Fruit fly (Drosophila melanogaster) whole organism, wandering third instar larva: ENCODE data around the gene CG42232.

Source experiments
- Abd-B ChIP-seq: fragments of >200 bp; optimal IDR thresholded peaks from 2 replicates; lab custom pipeline; 2017; ENCODE audit warnings: missing biosample characterization, missing genetic modification characterization
- CG32264 ChIP-seq: fragments of 200-800 bp; sonication (Bioruptor generic); optimal IDR thresholded peaks from 2 replicates; lab custom pipeline; 2016; ENCODE audit warnings: missing biosample characterization, missing genetic modification characterization
- CG9705 ChIP-seq: fragments of 200-800 bp; sonication (Bioruptor generic); optimal IDR thresholded peaks from 2 replicates; lab custom pipeline; 2018; ENCODE audit warnings: missing biosample characterization, mild to moderate bottlenecking, missing genetic modification characterization
- CrebA ChIP-seq: fragments of 200-800 bp; sonication (Bioruptor generic); optimal IDR thresholded peaks from 2 replicates; lab custom pipeline; 2016; ENCODE audit warnings: missing biosample characterization, mild to moderate bottlenecking, missing genetic modification characterization, borderline replicate concordance
- Dif ChIP-seq: fragments of 200-275, 200-300 bp; sonication (Bioruptor generic); optimal IDR thresholded peaks from 2 replicates; lab custom pipeline; 2018; ENCODE audit warnings: missing biosample characterization, missing genetic modification characterization; ENCODE audit not compliant: partially characterized antibody
- HLH106 ChIP-seq: fragments of 200-800 bp; optimal IDR thresholded peaks from 3 replicates; lab custom pipeline; 2019; ENCODE audit warnings: missing biosample characterization, mild to moderate bottlenecking, missing genetic modification characterization, moderate library complexity
- Hnf4 ChIP-seq: fragments of 200-800 bp; sonication (Bioruptor generic); optimal IDR thresholded peaks from 2 replicates; lab custom pipeline; 2016; ENCODE audit warnings: missing biosample characterization, mild to moderate bottlenecking, missing genetic modification characterization
- Hr78 ChIP-seq: fragments of >200 bp; optimal IDR thresholded peaks from 2 replicates; lab custom pipeline; 2017; ENCODE audit warnings: missing biosample characterization, missing genetic modification characterization
- Hr83 ChIP-seq: fragments of 200-300 bp; sonication (Bioruptor generic); optimal IDR thresholded peaks from 2 replicates; lab custom pipeline; 2016; ENCODE audit warnings: missing biosample characterization, mild to moderate bottlenecking, missing genetic modification characterization, moderate library complexity; ENCODE audit not compliant: poor library complexity, severe bottlenecking
- Jra ChIP-seq: sonication (Bioruptor generic); optimal IDR thresholded peaks from 2 replicates; lab custom pipeline; 2016; ENCODE audit warnings: missing biosample characterization, missing genetic modification characterization
- Mio ChIP-seq: sonication (Bioruptor generic); optimal IDR thresholded peaks from 2 replicates; lab custom pipeline; 2016; ENCODE audit warnings: missing biosample characterization, missing genetic modification characterization
- N ChIP-seq: fragments of >200 bp; optimal IDR thresholded peaks from 2 replicates; lab custom pipeline; 2018; ENCODE audit warnings: missing biosample characterization, missing external identifiers, missing genetic modification characterization
- OdsH ChIP-seq: fragments of 200-800 bp; sonication (Bioruptor generic); optimal IDR thresholded peaks from 2 replicates; lab custom pipeline; 2016; ENCODE audit warnings: missing biosample characterization, mild to moderate bottlenecking, missing genetic modification characterization
- Rel ChIP-seq, 2 experiments: fragments of 200-800 bp; sonication (Bioruptor generic) in 1 of 2; optimal IDR thresholded peaks; 2 replicates in 1 of 2; 3 replicates in 1 of 2; lab custom pipeline; 2016 to 2019; ENCODE audit warnings: mild to moderate bottlenecking in 2 of 2, missing biosample characterization in 2 of 2, missing genetic modification characterization in 2 of 2, moderate library complexity in 1 of 2
- Sp1 ChIP-seq: fragments of 200-800 bp; sonication (Bioruptor generic); optimal IDR thresholded peaks from 3 replicates; lab custom pipeline; 2019; ENCODE audit warnings: missing biosample characterization, mild to moderate bottlenecking, missing genetic modification characterization, moderate library complexity
- Vsx2 ChIP-seq: fragments of 200-300, 225-300 bp; sonication (Bioruptor generic); optimal IDR thresholded peaks from 2 replicates; lab custom pipeline; 2018; ENCODE audit warnings: missing biosample characterization, missing genetic modification characterization; ENCODE audit not compliant: partially characterized antibody
- brk ChIP-seq: fragments of 200-800 bp; sonication (Bioruptor generic); optimal IDR thresholded peaks from 2 replicates; lab custom pipeline; 2016; ENCODE audit warnings: missing biosample characterization, mild to moderate bottlenecking, missing genetic modification characterization
- dl ChIP-seq, 2 experiments: fragments of 175-275, 200-275 bp in 1 of 2; fragments of 200-275 bp in 1 of 2; sonication (Bioruptor generic); optimal IDR thresholded peaks; lab custom pipeline; 2018; ENCODE audit warnings: mild to moderate bottlenecking in 2 of 2, missing biosample characterization in 2 of 2, missing genetic modification characterization in 2 of 2, moderate library complexity in 2 of 2; ENCODE audit not compliant: partially characterized antibody in 2 of 2, insufficient read depth in 1 of 2
- dsf ChIP-seq: sonication (Bioruptor generic); optimal IDR thresholded peaks from 2 replicates; lab custom pipeline; 2016; ENCODE audit warnings: missing biosample characterization, missing genetic modification characterization, borderline replicate concordance
- ey ChIP-seq: fragments of 200-800 bp; sonication (Bioruptor generic); optimal IDR thresholded peaks from 2 replicates; lab custom pipeline; 2016; ENCODE audit warnings: missing biosample characterization, missing genetic modification characterization
- foxo ChIP-seq, 2 experiments: fragments of 200-800 bp; sonication (Bioruptor generic); optimal IDR thresholded peaks; 2 replicates in 1 of 2; 3 replicates in 1 of 2; lab custom pipeline; 2016 to 2017; ENCODE audit warnings: missing biosample characterization in 2 of 2, missing genetic modification characterization in 2 of 2
- fru ChIP-seq: fragments of 200-800 bp; sonication (Bioruptor generic); optimal IDR thresholded peaks from 3 replicates; lab custom pipeline; 2016; ENCODE audit warnings: missing biosample characterization, mild to moderate bottlenecking, missing genetic modification characterization
- h ChIP-seq: fragments of 200-800 bp; sonication (Bioruptor generic); optimal IDR thresholded peaks from 3 replicates; lab custom pipeline; 2016; ENCODE audit warnings: missing biosample characterization, mild to moderate bottlenecking, missing genetic modification characterization
- jim ChIP-seq: fragments of 175-275, 200-325 bp; sonication (Bioruptor generic); optimal IDR thresholded peaks from 2 replicates; lab custom pipeline; 2016; ENCODE audit warnings: missing biosample characterization, mild to moderate bottlenecking, missing genetic modification characterization
- pan ChIP-seq: fragments of >200 bp; optimal IDR thresholded peaks from 2 replicates; lab custom pipeline; 2017
- psq ChIP-seq: fragments of 200-800 bp; sonication (Bioruptor generic); optimal IDR thresholded peaks from 3 replicates; lab custom pipeline; 2017; ENCODE audit warnings: missing biosample characterization, mild to moderate bottlenecking, missing genetic modification characterization, moderate library complexity
- rgr ChIP-seq: fragments of 200-800 bp; sonication (Bioruptor generic); optimal IDR thresholded peaks from 3 replicates; lab custom pipeline; 2016; ENCODE audit warnings: missing biosample characterization, mild to moderate bottlenecking, missing genetic modification characterization
- sage ChIP-seq: fragments of 200-800 bp; sonication (Bioruptor generic); optimal IDR thresholded peaks from 2 replicates; lab custom pipeline; 2016; ENCODE audit warnings: missing biosample characterization, mild to moderate bottlenecking, missing genetic modification characterization
- sv ChIP-seq: fragments of 200-800 bp; sonication (Bioruptor generic); optimal IDR thresholded peaks from 3 replicates; lab custom pipeline; 2016; ENCODE audit warnings: missing biosample characterization, missing genetic modification characterization
- usp ChIP-seq: fragments of >200 bp; optimal IDR thresholded peaks from 2 replicates; lab custom pipeline; 2017; ENCODE audit warnings: missing biosample characterization, missing genetic modification characterization

CG42232 gene

dm6 chr3R:16469501-16470263 lies at the start of gene CG42232, which contains the start of gene CSN5:
TSS of gene CG42232 (minus strand) at chr3R:16469663.
TSS of gene CSN5 (plus strand) at chr3R:16470099.
- no peak for TF ChIP-seq OdsH (GFP tag; lab: Kevin White, UChicago)
- TF ChIP-seq sv, result no peak
- TF ChIP-seq Jra (GFP tag; lab: Kevin White, UChicago), result no peak
- peak; percentile 52 for TF ChIP-seq psq (GFP tag; lab: Kevin White, UChicago)
- peak; percentile 44 for TF ChIP-seq CG9705 (GFP tag; lab: Kevin White, UChicago)
- no peak for TF ChIP-seq Sp1 (GFP tag; lab: Kevin White, UChicago)
- no peak for TF ChIP-seq CG32264 (GFP tag; lab: Kevin White, UChicago)
- no peak for TF ChIP-seq pan (lab: Kevin White, UChicago)
- no peak for TF ChIP-seq h
- TF ChIP-seq Abd-B, result no peak
- no peak for TF ChIP-seq brk (GFP tag; lab: Kevin White, UChicago)
- TF ChIP-seq HLH106 (tag; lab: Kevin White, UChicago), result no peak
- TF ChIP-seq Vsx2 (GFP tag; lab: Kevin White, UChicago), result no peak
- peak; percentile 58 for TF ChIP-seq Hr83 (GFP tag; lab: Kevin White, UChicago)
- no peak for TF ChIP-seq N
- peak; percentile 23 for TF ChIP-seq dsf (GFP tag; lab: Kevin White, UChicago)
- TF ChIP-seq CrebA (GFP tag; lab: Kevin White, UChicago), result no peak

dm6 chr3R:16518150-16518662 lies 48.7 kb upstream of the CG42232 start:
- TF ChIP-seq Abd-B, result no peak

- TF ChIP-seq fru (GFP tag; lab: Kevin White, UChicago), result peak; percentile 36
- TF ChIP-seq rgr, result peak; percentile 4
- peak; percentile 4 for TF ChIP-seq psq (GFP tag; lab: Kevin White, UChicago)
- no peak for TF ChIP-seq dsf (GFP tag; lab: Kevin White, UChicago)
- TF ChIP-seq h, result peak; percentile 21
- peak in 1 of 2 experiments; percentile 30 for TF ChIP-seq foxo (GFP tag; optimal IDR thresholded peaks at IDR 0.05; lab: Kevin White, UChicago)
- TF ChIP-seq HLH106 (tag; lab: Kevin White, UChicago), result peak; percentile 21
- peak; percentile 41 for TF ChIP-seq OdsH (GFP tag; lab: Kevin White, UChicago)
- TF ChIP-seq Mio (GFP tag; lab: Kevin White, UChicago), result no peak
- TF ChIP-seq Rel (GFP tag; optimal IDR thresholded peaks at IDR 0.05; lab: Kevin White, UChicago), result no peak
- TF ChIP-seq Rel (tag; optimal IDR thresholded peaks at IDR 0.05; lab: Kevin White, UChicago), result no peak
- peak; percentile 16 for TF ChIP-seq Hnf4 (GFP tag; lab: Kevin White, UChicago)
Measured at dm6 chr3R:16510128-16510527, 40.7 kb upstream of the CG42232 start.

dm6 chr3R:16507706-16508105 lies 38.2 kb upstream of the CG42232 start:
- no peak for TF ChIP-seq usp (GFP tag; lab: Kevin White, UChicago)
- no peak for TF ChIP-seq Dif (GFP tag; lab: Kevin White, UChicago)
- no peak for TF ChIP-seq HLH106 (tag; lab: Kevin White, UChicago)
- TF ChIP-seq sage, result no peak
- TF ChIP-seq dl (GFP tag; optimal IDR thresholded peaks at IDR 0.05; lab: Kevin White, UChicago; ENCODE audit: insufficient read depth in 1 of 2, partially characterized antibody in 2 of 2), result no peak
- no peak for TF ChIP-seq sv
- no peak for TF ChIP-seq Hr78 (GFP tag; lab: Kevin White, UChicago)
- TF ChIP-seq Abd-B, result no peak
- TF ChIP-seq Vsx2 (GFP tag; lab: Kevin White, UChicago), result no peak
- no peak for TF ChIP-seq dsf (GFP tag; lab: Kevin White, UChicago)
- no peak for TF ChIP-seq Rel (GFP tag; optimal IDR thresholded peaks at IDR 0.05; lab: Kevin White, UChicago)
- no peak for TF ChIP-seq Rel (tag; optimal IDR thresholded peaks at IDR 0.05; lab: Kevin White, UChicago)
- TF ChIP-seq CrebA (GFP tag; lab: Kevin White, UChicago), result no peak
- no peak for TF ChIP-seq Hr83 (GFP tag; lab: Kevin White, UChicago)
- TF ChIP-seq ey (GFP tag; lab: Kevin White, UChicago), result no peak
- TF ChIP-seq Jra (GFP tag; lab: Kevin White, UChicago), result no peak
- no peak for TF ChIP-seq Mio (GFP tag; lab: Kevin White, UChicago)
- no peak for TF ChIP-seq rgr
- TF ChIP-seq jim (GFP tag; lab: Kevin White, UChicago), result no peak
